Worm (Caenorhabditis elegans) whole organism, L3 larva: ENCODE measurements around the gene mam-6.

Experiments used
- R02D3.7 ChIP-seq: fragments of 150-350 bp; optimal IDR thresholded peaks from 2 replicates; lab custom pipeline; 2014; ENCODE audit warnings: missing biosample characterization, missing genetic modification characterization
- ZK546.5 ChIP-seq: sonication (generic microtip); optimal IDR thresholded peaks from 2 replicates; lab custom pipeline; 2017; ENCODE audit warnings: missing biosample characterization, missing genetic modification characterization
- aly-2 ChIP-seq: fragments of 150-350 bp; optimal IDR thresholded peaks from 2 replicates; lab custom pipeline; 2014; ENCODE audit warnings: missing biosample characterization, missing genetic modification characterization
- ama-1 ChIP-seq: fragments of 150-350 bp; optimal IDR thresholded peaks from 2 replicates; lab custom pipeline; 2018
- ceh-28 ChIP-seq: fragments of 150-350 bp; optimal IDR thresholded peaks from 2 replicates; lab custom pipeline; 2014; ENCODE audit warnings: missing biosample characterization, missing genetic modification reagents, missing genetic modification characterization
- ceh-9 ChIP-seq: sonication (generic microtip); optimal IDR thresholded peaks from 2 replicates; lab custom pipeline; 2018; ENCODE audit warnings: missing biosample characterization, missing genetic modification characterization
- daf-12 ChIP-seq: fragments of 150-350 bp; optimal IDR thresholded peaks from 2 replicates; lab custom pipeline; 2014; ENCODE audit warnings: missing biosample characterization, missing genetic modification reagents, missing genetic modification characterization
- egl-5 ChIP-seq: fragments of 150-350 bp; optimal IDR thresholded peaks from 2 replicates; lab custom pipeline; 2017; ENCODE audit warnings: missing biosample characterization, missing genetic modification reagents, missing genetic modification characterization, inconsistent platforms
- elt-2 ChIP-seq: sonication (generic microtip); optimal IDR thresholded peaks from 2 replicates; lab custom pipeline; 2016; ENCODE audit warnings: missing genetic modification reagents, mild to moderate bottlenecking, missing genetic modification characterization, missing compliant biosample characterization
- elt-3 ChIP-seq, 3 experiments: fragments of 150-350 bp in 1 of 3; sonication (generic microtip) in 2 of 3; optimal IDR thresholded peaks; 2 replicates in 2 of 3; 4 replicates in 1 of 3; lab custom pipeline; 2014 to 2017; ENCODE audit warnings: missing biosample characterization in 3 of 3, missing genetic modification characterization in 3 of 3
- fkh-10 ChIP-seq: sonication (generic microtip); optimal IDR thresholded peaks from 2 replicates; lab custom pipeline; 2017; ENCODE audit warnings: missing biosample characterization, missing genetic modification reagents, missing genetic modification characterization
- fos-1 ChIP-seq: fragments of 150-350 bp; optimal IDR thresholded peaks from 2 replicates; lab custom pipeline; 2014; ENCODE audit warnings: missing biosample characterization, missing genetic modification characterization
- hmg-11 ChIP-seq: sonication (generic microtip); optimal IDR thresholded peaks from 2 replicates; lab custom pipeline; 2016; ENCODE audit warnings: missing genetic modification characterization, missing compliant biosample characterization
- jun-1 ChIP-seq: fragments of 150-350 bp; optimal IDR thresholded peaks from 2 replicates; lab custom pipeline; 2014; ENCODE audit warnings: missing biosample characterization, missing genetic modification reagents, missing genetic modification characterization
- lin-15B ChIP-seq: fragments of 150-350 bp; optimal IDR thresholded peaks from 2 replicates; lab custom pipeline; 2014; ENCODE audit warnings: missing biosample characterization, missing genetic modification characterization
- lin-39 ChIP-seq: fragments of 150-350 bp; optimal IDR thresholded peaks from 2 replicates; lab custom pipeline; 2018; ENCODE audit warnings: missing biosample characterization, missing genetic modification reagents, missing genetic modification characterization
- lsy-12 ChIP-seq: sonication (generic microtip); optimal IDR thresholded peaks from 2 replicates; lab custom pipeline; 2016; ENCODE audit warnings: mild to moderate bottlenecking, missing genetic modification characterization, missing compliant biosample characterization
- mdl-1 ChIP-seq: fragments of 150-350 bp; optimal IDR thresholded peaks from 2 replicates; lab custom pipeline; 2014; ENCODE audit warnings: missing biosample characterization, missing genetic modification characterization
- mml-1 ChIP-seq: fragments of 150-350 bp; sonication (generic microtip); optimal IDR thresholded peaks from 3 replicates; lab custom pipeline; 2014; ENCODE audit warnings: missing biosample characterization, missing genetic modification characterization
- nfya-1 ChIP-seq: sonication (generic microtip); optimal IDR thresholded peaks from 2 replicates; lab custom pipeline; 2017; ENCODE audit warnings: missing genetic modification characterization, mild to moderate bottlenecking, missing compliant biosample characterization, antibody characterized with exemption, moderate library complexity; ENCODE audit not compliant: insufficient read depth
- nhr-12 ChIP-seq: fragments of 150-350 bp; optimal IDR thresholded peaks from 2 replicates; lab custom pipeline; 2014; ENCODE audit warnings: missing biosample characterization, missing genetic modification characterization
- nhr-25 ChIP-seq: sonication (generic microtip); optimal IDR thresholded peaks from 2 replicates; lab custom pipeline; 2017; ENCODE audit warnings: missing biosample characterization, missing genetic modification characterization
- nhr-28 ChIP-seq: fragments of 150-350 bp; optimal IDR thresholded peaks from 2 replicates; lab custom pipeline; 2014; ENCODE audit warnings: missing biosample characterization, missing genetic modification characterization
- nhr-67 ChIP-seq: fragments of 150-350 bp; optimal IDR thresholded peaks from 2 replicates; lab custom pipeline; 2014; ENCODE audit warnings: missing biosample characterization, missing genetic modification characterization
- nhr-76 ChIP-seq: fragments of 150-350 bp; sonication (generic microtip); optimal IDR thresholded peaks from 5 replicates; lab custom pipeline; 2014; ENCODE audit warnings: missing biosample characterization, missing genetic modification characterization
- nhr-77 ChIP-seq: fragments of 150-350 bp; optimal IDR thresholded peaks from 2 replicates; lab custom pipeline; 2014; ENCODE audit warnings: missing biosample characterization, missing genetic modification characterization
- pha-4 ChIP-seq: fragments of 150-350 bp; optimal IDR thresholded peaks from 2 replicates; lab custom pipeline; 2014; ENCODE audit warnings: missing biosample characterization, missing genetic modification reagents, missing genetic modification characterization
- sea-2 ChIP-seq: fragments of 150-350 bp; sonication (generic microtip); optimal IDR thresholded peaks from 4 replicates; lab custom pipeline; 2014; ENCODE audit warnings: missing biosample characterization, missing genetic modification reagents, missing genetic modification characterization
- skn-1 ChIP-seq: fragments of 150-350 bp; optimal IDR thresholded peaks from 2 replicates; lab custom pipeline; 2014; ENCODE audit warnings: missing biosample characterization, missing genetic modification characterization
- snpc-4 ChIP-seq: fragments of 150-350 bp; optimal IDR thresholded peaks from 2 replicates; lab custom pipeline; 2014; ENCODE audit warnings: missing biosample characterization, missing genetic modification characterization
- unc-39 ChIP-seq: sonication (generic microtip); optimal IDR thresholded peaks from 4 replicates; lab custom pipeline; 2017; ENCODE audit warnings: missing biosample characterization, missing genetic modification characterization
- unc-62 ChIP-seq: fragments of 150-350 bp; sonication (generic microtip); optimal IDR thresholded peaks from 4 replicates; lab custom pipeline; 2014; ENCODE audit warnings: missing biosample characterization, missing genetic modification reagents, missing genetic modification characterization
- ztf-11 ChIP-seq: fragments of 150-350 bp; optimal IDR thresholded peaks from 2 replicates; lab custom pipeline; 2014; ENCODE audit warnings: missing biosample characterization, missing genetic modification characterization
- ztf-4 ChIP-seq: fragments of 150-350 bp; optimal IDR thresholded peaks from 2 replicates; lab custom pipeline; 2014; ENCODE audit warnings: missing biosample characterization, missing genetic modification characterization

The mam-6 gene

DNA sequence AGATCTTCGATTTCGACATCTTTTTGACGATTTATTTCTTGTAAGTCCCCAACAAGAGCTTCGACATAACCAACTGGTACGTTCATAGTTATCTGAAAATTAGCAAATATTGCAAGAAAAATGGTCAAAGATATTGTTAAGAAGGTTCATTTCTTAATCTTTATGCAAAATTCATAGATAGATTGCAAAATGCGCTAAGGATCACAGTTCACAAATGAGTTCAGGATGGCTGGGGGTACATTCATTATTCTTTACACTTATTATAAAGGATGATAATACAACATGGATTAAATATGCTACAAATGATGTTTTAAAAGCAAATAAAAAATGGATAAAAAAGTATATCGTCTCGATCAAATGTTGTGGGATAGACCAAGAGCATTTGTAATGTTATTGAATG, 12.4 kb downstream of the mam-6 start, which contains the start of gene H03G16.5:
H03G16.5 (minus strand) TSS at position 101 of the 400 bp plus-strand sequence.
- TF ChIP-seq skn-1 (tag; lab: Kevin White, UChicago) (no peak), unc-39 (no peak), elt-3 (tag; optimal IDR thresholded peaks at IDR 0.05; lab: Kevin White, UChicago) (no peak), lin-15B (tag; lab: Kevin White, UChicago) (no peak), snpc-4 (tag; lab: Kevin White, UChicago) (no peak), pha-4 (tag; lab: Kevin White, UChicago) (no peak), ztf-11 (tag; lab: Kevin White, UChicago) (no peak), fos-1 (tag; lab: Kevin White, UChicago) (no peak)

DNA sequence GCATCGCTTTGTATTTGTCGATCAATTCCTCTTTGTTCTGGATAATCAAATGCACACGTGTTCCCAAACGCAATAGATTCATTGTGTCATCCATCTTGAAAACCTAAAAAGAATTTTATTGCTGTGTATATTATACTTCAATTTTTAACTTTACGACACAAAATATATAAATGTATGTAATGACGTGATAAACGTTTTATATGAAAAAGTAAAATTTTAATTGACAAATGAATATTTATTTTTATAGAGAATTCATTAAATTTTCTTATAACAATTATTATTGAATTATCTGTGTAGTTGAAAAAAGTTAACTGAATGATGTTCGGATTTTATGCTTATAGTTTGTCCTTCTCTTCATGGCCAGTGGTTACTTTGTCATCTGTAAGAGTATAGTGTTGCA, 13.2 kb downstream of the mam-6 start, which contains the start of gene H03G16.7:
H03G16.7 (minus strand) TSS at position 101 of the 400 bp plus-strand sequence.
- TF ChIP-seq aly-2 (no peak), egl-5 (no peak), ztf-4 (no peak), jun-1 (tag; lab: Kevin White, UChicago) (no peak), mdl-1 (tag; lab: Kevin White, UChicago) (no peak), sea-2 (GFP tag; lab: Kevin White, UChicago) (no peak), lin-15B (tag; lab: Kevin White, UChicago) (no peak), ama-1 (lab: Kevin White, UChicago) (no peak), hmg-11 (tag; lab: Kevin White, UChicago) (no peak), skn-1 (tag; lab: Kevin White, UChicago) (no peak), fkh-10 (no peak), daf-12 (tag; lab: Kevin White, UChicago) (no peak), unc-62 (GFP tag; lab: Kevin White, UChicago) (no peak)

- TF ChIP-seq nfya-1: no peak
- TF ChIP-seq hmg-11 (tag; lab: Kevin White, UChicago): no peak
- TF ChIP-seq nhr-77 (tag; lab: Kevin White, UChicago): no peak
- TF ChIP-seq sea-2 (GFP tag; lab: Kevin White, UChicago): no peak
- no peak for TF ChIP-seq ceh-28 (tag; lab: Kevin White, UChicago)
- no peak for TF ChIP-seq snpc-4 (tag; lab: Kevin White, UChicago)
- TF ChIP-seq elt-3 (tag; optimal IDR thresholded peaks at IDR 0.05; lab: Kevin White, UChicago): no peak
- no peak for TF ChIP-seq nhr-25 (tag; lab: Kevin White, UChicago)
- TF ChIP-seq lin-15B (tag; lab: Kevin White, UChicago): no peak
- no peak for TF ChIP-seq nhr-12 (tag; lab: Kevin White, UChicago)
- TF ChIP-seq nhr-76 (tag; lab: Kevin White, UChicago): no peak
- TF ChIP-seq jun-1 (tag; lab: Kevin White, UChicago): no peak
- TF ChIP-seq nhr-67 (tag; lab: Kevin White, UChicago): no peak
- no peak for TF ChIP-seq fos-1 (tag; lab: Kevin White, UChicago)
- no peak for TF ChIP-seq ztf-4
- no peak for TF ChIP-seq fkh-10
- TF ChIP-seq mml-1 (tag; lab: Kevin White, UChicago): no peak
- no peak for TF ChIP-seq elt-2 (tag; lab: Kevin White, UChicago)
- no peak for TF ChIP-seq ZK546.5 (tag; lab: Kevin White, UChicago)
- no peak for TF ChIP-seq R02D3.7 (tag; lab: Kevin White, UChicago)
These were observed 15.8 kb downstream of the mam-6 start, which contains the start of gene H03G16.1 for ce11 chrX:15053223-15053933. Gene H03G16.1, plus strand, starts transcription at chrX:15053883.

DNA sequence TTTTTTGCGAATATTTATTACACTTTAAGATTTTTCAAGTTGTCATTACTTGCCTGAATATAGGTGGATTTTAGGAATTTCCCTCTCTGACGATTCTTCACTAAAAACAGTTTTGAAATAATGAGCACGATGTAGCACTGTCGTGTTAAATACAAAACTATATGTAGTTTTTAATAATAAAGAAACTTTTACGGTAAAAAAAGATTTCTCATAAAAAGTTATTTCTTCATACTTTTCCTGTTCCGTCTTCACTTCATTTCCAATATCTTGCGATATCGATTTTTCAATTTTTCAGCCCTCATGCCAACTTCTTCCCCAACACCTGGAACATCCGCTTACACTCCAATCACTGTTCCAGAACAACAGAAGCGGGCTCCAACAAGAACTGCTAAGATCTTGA, 16.8 kb downstream of the mam-6 start, which contains the start of gene H03G16.6:
H03G16.6 (plus strand) TSS at position 301 of the 400 bp plus-strand sequence.
- TF ChIP-seq aly-2 (no peak), ZK546.5 (tag; lab: Kevin White, UChicago) (no peak), unc-62 (GFP tag; lab: Kevin White, UChicago) (no peak), lin-39 (tag; lab: Kevin White, UChicago) (no peak), nhr-12 (tag; lab: Kevin White, UChicago) (no peak), ama-1 (lab: Kevin White, UChicago) (no peak), ceh-9 (tag; lab: Kevin White, UChicago) (no peak), R02D3.7 (tag; lab: Kevin White, UChicago) (no peak), daf-12 (tag; lab: Kevin White, UChicago) (no peak), lsy-12 (tag; lab: Kevin White, UChicago) (no peak), jun-1 (tag; lab: Kevin White, UChicago) (no peak), nhr-28 (tag; lab: Kevin White, UChicago) (no peak), fos-1 (tag; lab: Kevin White, UChicago) (no peak)
